Fruit fly (Drosophila melanogaster): ENCODE data around the gene CG34057.

- TF ChIP-seq insv (optimal IDR thresholded peaks at IDR 0.05), result no peak
- TF ChIP-seq psq (optimal IDR thresholded peaks at IDR 0.05), result no peak
- no peak for TF ChIP-seq Sin3A (optimal IDR thresholded peaks at IDR 0.05)
- no peak for TF ChIP-seq Myc (optimal IDR thresholded peaks at IDR 0.05)
- TF ChIP-seq ttk (optimal IDR thresholded peaks at IDR 0.05), result no peak
These were observed 25.5 kb upstream of the CG34057 start, which contains the start of gene Usp10 for dm6 chr3L:871713-872112.

Data from Kc167 (cell line).